Fruit fly (Drosophila melanogaster) whole organism, embryonic: ENCODE data around the gene Reck.

Source experiments
- Asciz ChIP-seq: fragments of 200-800 bp; sonication (Bioruptor generic); optimal IDR thresholded peaks from 2 replicates; lab custom pipeline; 2017; ENCODE audit warnings: missing biosample characterization, mild to moderate bottlenecking, missing genetic modification characterization, missing genetic modification reagents
- BEAF-32 ChIP-seq: fragments of 200-800 bp; sonication (Bioruptor generic); optimal IDR thresholded peaks from 3 replicates; lab custom pipeline; 2017; ENCODE audit warnings: missing biosample characterization, missing genetic modification characterization, mild to moderate bottlenecking, moderate library complexity, missing genetic modification reagents
- Bgb ChIP-seq: fragments of 200-800 bp; sonication (Bioruptor generic); IDR thresholded peaks from 2 replicates; pipeline ENCODE4 v1.3.6; 2022; ENCODE audit warnings: missing biosample characterization, missing genetic modification characterization; ENCODE audit not compliant: partially characterized antibody
- Bteb2 ChIP-seq: fragments of 200-800 bp; sonication (Bioruptor generic); optimal IDR thresholded peaks from 2 replicates; lab custom pipeline; 2016; ENCODE audit warnings: missing biosample characterization, missing genetic modification characterization
- CG10959 ChIP-seq: fragments of 200-800 bp; sonication (Bioruptor generic); IDR thresholded peaks from 2 replicates; pipeline ENCODE4 v1.3.6; 2022; ENCODE audit warnings: missing biosample characterization, missing genetic modification characterization
- CG11398 ChIP-seq: fragments of 200-800 bp; sonication (Bioruptor generic); optimal IDR thresholded peaks from 2 replicates; lab custom pipeline; 2016; ENCODE audit warnings: missing biosample characterization, missing genetic modification characterization
- CG11456 ChIP-seq: fragments of 200-800 bp; sonication (Bioruptor generic); IDR thresholded peaks from 3 replicates; pipeline ENCODE4 v1.3.6; 2022; ENCODE audit warnings: missing biosample characterization, missing genetic modification characterization
- CG12769 ChIP-seq: fragments of 200-800 bp; sonication (Bioruptor generic); optimal IDR thresholded peaks from 2 replicates; lab custom pipeline; 2019; ENCODE audit warnings: missing biosample characterization, mild to moderate bottlenecking, missing genetic modification characterization, moderate library complexity
- CG14014 ChIP-seq: fragments of 200-800 bp; sonication (Bioruptor generic); IDR thresholded peaks from 2 replicates; pipeline ENCODE4 v1.3.6; 2022; ENCODE audit warnings: missing biosample characterization, missing genetic modification characterization
- CG15269 ChIP-seq: fragments of 200-800 bp; sonication (Bioruptor generic); optimal IDR thresholded peaks from 2 replicates; lab custom pipeline; 2018; ENCODE audit warnings: missing biosample characterization, mild to moderate bottlenecking, missing genetic modification characterization, moderate library complexity
- CG16863 ChIP-seq: fragments of 200-800 bp; sonication (Bioruptor generic); optimal IDR thresholded peaks from 3 replicates; lab custom pipeline; 2016; ENCODE audit warnings: missing biosample characterization, missing genetic modification characterization
- CG1792 ChIP-seq: fragments of 200-800 bp; sonication (Bioruptor generic); optimal IDR thresholded peaks from 2 replicates; lab custom pipeline; 2016; ENCODE audit warnings: missing biosample characterization, missing genetic modification characterization
- CG18476 ChIP-seq: fragments of 200-800 bp; sonication (Bioruptor generic); optimal IDR thresholded peaks from 2 replicates; lab custom pipeline; 2016; ENCODE audit warnings: missing biosample characterization, mild to moderate bottlenecking, missing genetic modification characterization
- CG18619 ChIP-seq: fragments of 200-800 bp; sonication (Bioruptor generic); optimal IDR thresholded peaks from 3 replicates; lab custom pipeline; 2017; ENCODE audit warnings: missing biosample characterization, mild to moderate bottlenecking, missing genetic modification characterization
- CG42726 ChIP-seq: fragments of 200-800 bp; sonication (Bioruptor generic); IDR thresholded peaks from 2 replicates; pipeline ENCODE4 v1.3.6; 2022; ENCODE audit warnings: missing biosample characterization, missing genetic modification characterization; ENCODE audit not compliant: partially characterized antibody
- CG4404 ChIP-seq: fragments of 200-800 bp; sonication (Bioruptor generic); IDR thresholded peaks from 2 replicates; pipeline ENCODE4 v1.3.6; 2022; ENCODE audit warnings: missing biosample characterization, missing genetic modification characterization
- CG4617 ChIP-seq: fragments of 200-800 bp; sonication (Bioruptor generic); optimal IDR thresholded peaks from 3 replicates; lab custom pipeline; 2016; ENCODE audit warnings: missing biosample characterization, missing genetic modification characterization, borderline replicate concordance
- CG6254 ChIP-seq: fragments of 200-800 bp; sonication (Bioruptor generic); optimal IDR thresholded peaks from 3 replicates; lab custom pipeline; 2017; ENCODE audit warnings: mild to moderate bottlenecking, missing biosample characterization, missing genetic modification reagents, missing genetic modification characterization
- CG6272 ChIP-seq: fragments of 200-800 bp; sonication (Bioruptor generic); IDR thresholded peaks from 2 replicates; pipeline ENCODE4 v1.3.6; 2022; ENCODE audit warnings: missing biosample characterization, missing genetic modification characterization
- CG7786 ChIP-seq: fragments of 200-800 bp; sonication (Bioruptor generic); optimal IDR thresholded peaks from 2 replicates; lab custom pipeline; 2016; ENCODE audit warnings: missing biosample characterization, missing genetic modification characterization
- CG8290 ChIP-seq, 3 experiments: fragments of 200-800 bp; sonication (Bioruptor generic); optimal IDR thresholded peaks; 2 replicates each; lab custom pipeline; 2016 to 2019; ENCODE audit warnings: missing biosample characterization in 3 of 3, missing genetic modification characterization in 3 of 3, mild to moderate bottlenecking in 2 of 3, moderate library complexity in 1 of 3
- CG8765 ChIP-seq: fragments of 200-800 bp; sonication (Bioruptor generic); IDR thresholded peaks from 2 replicates; pipeline ENCODE4 v1.3.6; 2022; ENCODE audit warnings: missing biosample characterization, missing genetic modification characterization
- CoRest ChIP-seq: fragments of 200-800 bp; sonication (Bioruptor generic); optimal IDR thresholded peaks from 3 replicates; lab custom pipeline; 2018; ENCODE audit warnings: missing biosample characterization, mild to moderate bottlenecking, missing genetic modification characterization, moderate library complexity
- Doc3 ChIP-seq: fragments of 200-800 bp; sonication (Bioruptor generic); IDR thresholded peaks from 3 replicates; pipeline ENCODE4 v1.3.6; 2022; ENCODE audit warnings: missing biosample characterization, missing genetic modification characterization; ENCODE audit not compliant: partially characterized antibody
- H2.0 ChIP-seq: fragments of 200-800 bp; sonication (Bioruptor generic); IDR thresholded peaks from 2 replicates; pipeline ENCODE4 v1.3.6; 2022; ENCODE audit warnings: missing biosample characterization, missing genetic modification characterization
- MTF-1 ChIP-seq: fragments of 200-800 bp; sonication (Bioruptor generic); optimal IDR thresholded peaks from 2 replicates; lab custom pipeline; 2018; ENCODE audit warnings: missing biosample characterization, mild to moderate bottlenecking, missing genetic modification characterization, borderline replicate concordance
- Nf-YA ChIP-seq: fragments of 200-800 bp; sonication (Bioruptor generic); IDR thresholded peaks from 2 replicates; pipeline ENCODE4 v1.3.6; 2022; ENCODE audit warnings: missing biosample characterization, missing genetic modification characterization
- Scr ChIP-seq: fragments of 200-800 bp; sonication (Bioruptor generic); IDR thresholded peaks from 2 replicates; pipeline ENCODE4 v1.3.6; 2022; ENCODE audit warnings: missing biosample characterization, missing genetic modification characterization; ENCODE audit not compliant: partially characterized antibody
- Taf1 ChIP-seq: fragments of 200-800 bp; sonication (Bioruptor generic); IDR thresholded peaks from 2 replicates; pipeline ENCODE4 v1.3.6; 2022; ENCODE audit warnings: missing biosample characterization, missing genetic modification characterization
- ac ChIP-seq: fragments of 200-800 bp; sonication (Bioruptor generic); optimal IDR thresholded peaks from 3 replicates; lab custom pipeline; 2017; ENCODE audit warnings: missing biosample characterization, mild to moderate bottlenecking, missing genetic modification characterization
- amos ChIP-seq: fragments of 200-800 bp; sonication (Bioruptor generic); IDR thresholded peaks from 2 replicates; pipeline ENCODE4 v1.3.6; 2022; ENCODE audit warnings: missing biosample characterization, missing genetic modification characterization; ENCODE audit not compliant: partially characterized antibody
- bbx ChIP-seq: fragments of 200-800 bp; sonication (Bioruptor generic); IDR thresholded peaks from 2 replicates; pipeline ENCODE4 v1.3.6; 2022; ENCODE audit warnings: missing biosample characterization, missing genetic modification characterization; ENCODE audit not compliant: partially characterized antibody
- dimm ChIP-seq: fragments of 200-800 bp; sonication (Bioruptor generic); IDR thresholded peaks from 2 replicates; pipeline ENCODE4 v1.3.6; 2022; ENCODE audit warnings: missing biosample characterization, missing genetic modification characterization
- dmrt11E ChIP-seq: fragments of 200-800 bp; sonication (Bioruptor generic); optimal IDR thresholded peaks from 3 replicates; lab custom pipeline; 2018; ENCODE audit warnings: missing biosample characterization, mild to moderate bottlenecking, missing genetic modification characterization, moderate library complexity
- eve ChIP-seq, 2 experiments: fragments of >200 bp; optimal IDR thresholded peaks; 2 replicates each; lab custom pipeline; 2017; ENCODE audit warnings: missing biosample characterization in 2 of 2, missing genetic modification characterization in 2 of 2
- gce ChIP-seq: fragments of 200-800 bp; sonication (Bioruptor generic); IDR thresholded peaks from 3 replicates; pipeline ENCODE4 v1.3.6; 2022; ENCODE audit warnings: missing biosample characterization, missing genetic modification characterization
- gcm ChIP-seq: fragments of 200-800 bp; sonication (Bioruptor generic); optimal IDR thresholded peaks from 2 replicates; lab custom pipeline; 2019; ENCODE audit warnings: missing biosample characterization, mild to moderate bottlenecking, missing genetic modification characterization, moderate library complexity
- grn ChIP-seq: fragments of 200-800 bp; sonication (Bioruptor generic); optimal IDR thresholded peaks from 3 replicates; lab custom pipeline; 2017; ENCODE audit warnings: missing biosample characterization, missing genetic modification characterization
- nmo ChIP-seq: fragments of 200-800 bp; sonication (Bioruptor generic); optimal IDR thresholded peaks from 2 replicates; lab custom pipeline; 2018; ENCODE audit warnings: missing biosample characterization, mild to moderate bottlenecking, missing genetic modification characterization, moderate library complexity
- onecut ChIP-seq: fragments of 200-800 bp; sonication (Bioruptor generic); IDR thresholded peaks from 2 replicates; pipeline ENCODE4 v1.3.6; 2022; ENCODE audit warnings: missing biosample characterization, missing genetic modification characterization
- p53 ChIP-seq: fragments of 200-800 bp; sonication (Bioruptor generic); optimal IDR thresholded peaks from 2 replicates; lab custom pipeline; 2016; ENCODE audit warnings: missing biosample characterization, missing genetic modification characterization
- pan ChIP-seq, 4 experiments: fragments of >200 bp in 3 of 4; fragments of 200-800 bp in 1 of 4; sonication (Bioruptor generic) in 1 of 4; optimal IDR thresholded peaks in 3 of 4; IDR thresholded peaks in 1 of 4; 2 replicates each; pipeline versions ENCODE4 v1.3.6 to Lab custom; 2017 to 2022; ENCODE audit warnings: missing biosample characterization in 2 of 4, missing genetic modification characterization in 2 of 4, mixed read lengths in 1 of 4
- phol ChIP-seq: fragments of 200-800 bp; sonication (Bioruptor generic); optimal IDR thresholded peaks from 3 replicates; lab custom pipeline; 2018; ENCODE audit warnings: missing biosample characterization, mild to moderate bottlenecking, missing genetic modification characterization, moderate library complexity
- row ChIP-seq: fragments of 200-800 bp; sonication (Bioruptor generic); IDR thresholded peaks from 3 replicates; pipeline ENCODE4 v1.3.6; 2022; ENCODE audit warnings: missing biosample characterization, missing genetic modification characterization
- run ChIP-seq: fragments of 200-800 bp; sonication (Bioruptor generic); optimal IDR thresholded peaks from 3 replicates; lab custom pipeline; 2018; ENCODE audit warnings: missing biosample characterization, mild to moderate bottlenecking, missing genetic modification characterization
- sqz ChIP-seq: fragments of 200-800 bp; sonication (Bioruptor generic); optimal IDR thresholded peaks from 3 replicates; lab custom pipeline; 2018; ENCODE audit warnings: missing biosample characterization, mild to moderate bottlenecking, missing genetic modification characterization
- stwl ChIP-seq: fragments of 200-800 bp; sonication (Bioruptor generic); optimal IDR thresholded peaks from 3 replicates; lab custom pipeline; 2018; ENCODE audit warnings: missing biosample characterization, mild to moderate bottlenecking, missing genetic modification characterization, moderate library complexity
- toy ChIP-seq: fragments of 200-800 bp; sonication (Bioruptor generic); IDR thresholded peaks from 2 replicates; pipeline ENCODE4 v1.3.6; 2022; ENCODE audit warnings: missing biosample characterization, missing genetic modification characterization
- wdn ChIP-seq: fragments of 200-800 bp; sonication (Bioruptor generic); IDR thresholded peaks from 2 replicates; pipeline ENCODE4 v1.3.6; 2022; ENCODE audit warnings: missing biosample characterization, missing genetic modification characterization

Gene Reck

DNA sequence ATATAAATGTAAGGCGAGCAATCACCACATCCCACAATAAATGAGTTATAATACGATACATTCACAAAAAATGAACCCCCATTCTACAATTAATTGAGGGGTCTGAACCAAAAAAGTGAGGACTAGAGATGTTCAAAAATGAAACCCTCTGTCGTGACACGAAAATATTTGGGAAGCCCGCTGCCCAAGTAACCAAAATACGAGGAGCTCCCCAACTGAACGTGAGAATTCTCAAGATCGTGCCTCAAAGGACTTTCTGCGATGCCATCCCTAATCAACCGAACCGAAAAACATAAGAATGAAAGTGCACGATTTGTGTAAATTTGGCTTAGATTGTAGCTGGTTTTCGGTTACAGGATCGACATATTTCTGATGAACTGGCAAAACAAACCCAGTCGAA, 39.3 kb downstream of the Reck start, which contains the start of gene Ocho (continued):
- TF ChIP-seq Bteb2 (GFP tag; lab: Kevin White, UChicago) (no peak), amos (GFP tag; lab: Robert Waterston, UW) (peak; percentile 40; the same call in 1 of the 2 replicates), stwl (tag; lab: Kevin White, UChicago) (peak; percentile 3), ac (GFP tag; lab: Kevin White, UChicago) (no peak), CG14014 (GFP tag; lab: Robert Waterston, UW) (no peak), run (tag; lab: Kevin White, UChicago) (no peak), CG16863 (no peak), row (GFP tag; lab: Robert Waterston, UW) (peak; percentile 57), CG11398 (GFP tag; lab: Kevin White, UChicago) (no peak), Doc3 (peak; percentile 40; the same call in 1 of the 3 replicates), CG15269 (tag; lab: Kevin White, UChicago) (no peak), CoRest (tag; lab: Kevin White, UChicago) (no peak), Nf-YA (no peak), CG18619 (GFP tag; lab: Kevin White, UChicago) (no peak), Asciz (no peak), pan (optimal IDR thresholded peaks at IDR 0.05; lab: Kevin White, UChicago) (no peak), pan (GFP tag; optimal IDR thresholded peaks at IDR 0.05 in 1 of 2, IDR thresholded peaks at IDR 0.05 in 1 of 2) (no peak), CG11456 (GFP tag; lab: Robert Waterston, UW) (no peak), CG6254 (GFP tag; lab: Kevin White, UChicago) (no peak), eve (GFP tag; optimal IDR thresholded peaks at IDR 0.05; lab: Kevin White, UChicago) (peak in 1 of 2 experiments; percentile 13), CG8765 (GFP tag; lab: Robert Waterston, UW) (peak; percentile 27; the same call in 1 of the 2 replicates), onecut (no peak), MTF-1 (no peak), Taf1 (GFP tag; lab: Robert Waterston, UW) (no peak), sqz (GFP tag; lab: Kevin White, UChicago) (peak; percentile 19), CG4617 (GFP tag; lab: Kevin White, UChicago) (no peak), CG6272 (GFP tag; lab: Robert Waterston, UW) (no peak), gce (GFP tag; lab: Robert Waterston, UW) (no peak), wdn (no peak), Bgb (GFP tag; lab: Robert Waterston, UW) (no peak), CG12769 (no peak), CG18476 (GFP tag; lab: Kevin White, UChicago) (no peak), CG10959 (GFP tag; lab: Robert Waterston, UW) (peak; percentile 63), nmo (no peak), dmrt11E (peak; percentile 59), toy (no peak), dimm (GFP tag; lab: Robert Waterston, UW) (no peak), CG42726 (GFP tag; lab: Robert Waterston, UW) (no peak), H2.0 (no peak), CG7786 (GFP tag; lab: Kevin White, UChicago) (no peak), gcm (GFP tag; lab: Kevin White, UChicago) (peak; percentile 4), CG8290 (GFP tag; optimal IDR thresholded peaks at IDR 0.05; lab: Kevin White, UChicago) (no peak), CG8290 (tag; optimal IDR thresholded peaks at IDR 0.05; lab: Kevin White, UChicago) (no peak), phol (tag; lab: Kevin White, UChicago) (no peak), grn (GFP tag; lab: Kevin White, UChicago) (no peak), CG1792 (GFP tag; lab: Kevin White, UChicago) (no peak), Scr (GFP tag; lab: Robert Waterston, UW) (peak; percentile 60), BEAF-32 (GFP tag; lab: Kevin White, UChicago) (peak; percentile 67), p53 (GFP tag; lab: Kevin White, UChicago) (no peak), bbx (GFP tag; lab: Robert Waterston, UW) (peak; percentile 51; the same call in 1 of the 2 replicates), CG4404 (GFP tag; lab: Robert Waterston, UW) (peak; percentile 45)
